Fruit fly (Drosophila melanogaster): Measurements from ENCODE around the gene CG14708.

dm6 chr3R:11542899-11543619 lies 10.9 kb upstream of the CG14708 start, which contains the start of gene dpr4:
- no peak for TF ChIP-seq psq (GFP tag; optimal IDR thresholded peaks at IDR 0.05)
- no peak for TF ChIP-seq CG6254 (GFP tag; optimal IDR thresholded peaks at IDR 0.05)
